Fruit fly (Drosophila melanogaster) whole organism, embryonic: ENCODE data around the gene CG15818.

ENCODE experiments used
- Atf-2 ChIP-seq: fragments of 200-800 bp; sonication (Bioruptor generic); optimal IDR thresholded peaks from 2 replicates; lab custom pipeline; 2016; ENCODE audit warnings: missing biosample characterization, missing genetic modification characterization
- Atf6 ChIP-seq: fragments of 200-800 bp; sonication (Bioruptor generic); IDR thresholded peaks from 2 replicates; pipeline ENCODE4 v1.3.6; 2022; ENCODE audit warnings: missing biosample characterization, missing genetic modification characterization
- Awh ChIP-seq: fragments of 200-800 bp; sonication (Bioruptor generic); IDR thresholded peaks from 2 replicates; pipeline ENCODE4, ENCODE4 v1.3.6; 2022; ENCODE audit warnings: missing biosample characterization, missing genetic modification characterization
- B-H1 ChIP-seq: fragments of 200-800 bp; sonication (Bioruptor generic); IDR thresholded peaks from 3 replicates; pipeline ENCODE4 v1.3.6; 2022; ENCODE audit warnings: missing biosample characterization, missing genetic modification characterization
- BEAF-32 ChIP-seq: fragments of 200-800 bp; sonication (Bioruptor generic); optimal IDR thresholded peaks from 3 replicates; lab custom pipeline; 2017; ENCODE audit warnings: missing biosample characterization, missing genetic modification characterization, mild to moderate bottlenecking, moderate library complexity, missing genetic modification reagents
- CG10543 ChIP-seq: fragments of 200-800 bp; sonication (Bioruptor generic); optimal IDR thresholded peaks from 3 replicates; lab custom pipeline; 2017; ENCODE audit warnings: missing biosample characterization, mild to moderate bottlenecking, missing genetic modification characterization, moderate library complexity
- CG11695 ChIP-seq: fragments of 200-800 bp; sonication (Bioruptor generic); IDR thresholded peaks from 3 replicates; pipeline ENCODE4 v1.3.6; 2022; ENCODE audit warnings: missing biosample characterization, missing genetic modification characterization
- CG12104 ChIP-seq: fragments of 200-800 bp; sonication (Bioruptor generic); optimal IDR thresholded peaks from 3 replicates; lab custom pipeline; 2016; ENCODE audit warnings: missing biosample characterization, missing genetic modification characterization
- CG14050 ChIP-seq: fragments of 200-800 bp; sonication (Bioruptor generic); IDR thresholded peaks from 3 replicates; pipeline ENCODE4 v1.3.6; 2022; ENCODE audit warnings: missing biosample characterization, missing genetic modification characterization
- CG14441 ChIP-seq: fragments of 200-800 bp; sonication (Bioruptor generic); IDR thresholded peaks from 2 replicates; pipeline ENCODE4 v1.3.6; 2022; ENCODE audit warnings: missing biosample characterization, missing genetic modification characterization
- CG15073 ChIP-seq: fragments of 200-800 bp; sonication (Bioruptor generic); optimal IDR thresholded peaks from 2 replicates; lab custom pipeline; 2016; ENCODE audit warnings: missing biosample characterization, missing genetic modification characterization
- CG1602 ChIP-seq: fragments of 200-800 bp; sonication (Bioruptor generic); optimal IDR thresholded peaks from 3 replicates; lab custom pipeline; 2016; ENCODE audit warnings: missing biosample characterization, missing genetic modification characterization
- CG16863 ChIP-seq: fragments of 200-800 bp; sonication (Bioruptor generic); optimal IDR thresholded peaks from 3 replicates; lab custom pipeline; 2016; ENCODE audit warnings: missing biosample characterization, missing genetic modification characterization
- CG17359 ChIP-seq: fragments of 200-800 bp; sonication (Bioruptor generic); optimal IDR thresholded peaks from 3 replicates; lab custom pipeline; 2018; ENCODE audit warnings: missing biosample characterization, mild to moderate bottlenecking, missing genetic modification characterization, moderate library complexity
- CG17912 ChIP-seq: fragments of 200-800 bp; sonication (Bioruptor generic); optimal IDR thresholded peaks from 2 replicates; lab custom pipeline; 2018; ENCODE audit warnings: missing biosample characterization, mild to moderate bottlenecking, missing genetic modification characterization
- CG32772 ChIP-seq: fragments of 200-800 bp; sonication (Bioruptor generic); IDR thresholded peaks from 2 replicates; pipeline ENCODE4 v1.3.6; 2022; ENCODE audit warnings: missing biosample characterization, missing genetic modification characterization
- CG4617 ChIP-seq: fragments of 200-800 bp; sonication (Bioruptor generic); optimal IDR thresholded peaks from 3 replicates; lab custom pipeline; 2016; ENCODE audit warnings: missing biosample characterization, missing genetic modification characterization, borderline replicate concordance
- CG4820 ChIP-seq: fragments of 200-800 bp; sonication (Bioruptor generic); optimal IDR thresholded peaks from 3 replicates; lab custom pipeline; 2016; ENCODE audit warnings: missing biosample characterization, missing genetic modification characterization
- CG6854 ChIP-seq: fragments of 200-800 bp; sonication (Bioruptor generic); optimal IDR thresholded peaks from 3 replicates; lab custom pipeline; 2017; ENCODE audit warnings: missing biosample characterization, mild to moderate bottlenecking, missing genetic modification characterization
- CG7987 ChIP-seq: fragments of 200-800 bp; sonication (Bioruptor generic); optimal IDR thresholded peaks from 2 replicates; lab custom pipeline; 2018; ENCODE audit warnings: missing biosample characterization, mild to moderate bottlenecking, missing genetic modification characterization, moderate library complexity
- Elba2 ChIP-seq: fragments of 200-800 bp; sonication (Bioruptor generic); optimal IDR thresholded peaks from 3 replicates; lab custom pipeline; 2016; ENCODE audit warnings: missing biosample characterization, missing genetic modification characterization
- Hey ChIP-seq: fragments of 200-800 bp; sonication (Bioruptor generic); optimal IDR thresholded peaks from 3 replicates; lab custom pipeline; 2018; ENCODE audit warnings: missing biosample characterization, mild to moderate bottlenecking, missing genetic modification characterization
- Hr51 ChIP-seq, 2 experiments: fragments of 200-800 bp; sonication (Bioruptor generic); optimal IDR thresholded peaks; 2 replicates in 1 of 2; 3 replicates in 1 of 2; lab custom pipeline; 2016 to 2018; ENCODE audit warnings: missing biosample characterization in 2 of 2, missing genetic modification characterization in 2 of 2, mild to moderate bottlenecking in 1 of 2, moderate library complexity in 1 of 2
- Sox100B ChIP-seq: fragments of 200-800 bp; sonication (Bioruptor generic); optimal IDR thresholded peaks from 3 replicates; lab custom pipeline; 2018; ENCODE audit warnings: missing biosample characterization, mild to moderate bottlenecking, missing genetic modification characterization
- bab2 ChIP-seq: fragments of 200-800 bp; sonication (Bioruptor generic); optimal IDR thresholded peaks from 2 replicates; lab custom pipeline; 2016; ENCODE audit warnings: missing biosample characterization, missing genetic modification characterization
- cato ChIP-seq: fragments of 200-800 bp; sonication (Bioruptor generic); optimal IDR thresholded peaks from 2 replicates; lab custom pipeline; 2016; ENCODE audit warnings: missing biosample characterization, missing genetic modification characterization, borderline replicate concordance
- crol ChIP-seq: fragments of 200-800 bp; sonication (Bioruptor generic); IDR thresholded peaks from 2 replicates; pipeline ENCODE4 v1.3.6; 2022; ENCODE audit warnings: missing biosample characterization, missing genetic modification characterization
- dmrt11E ChIP-seq: fragments of 200-800 bp; sonication (Bioruptor generic); optimal IDR thresholded peaks from 3 replicates; lab custom pipeline; 2018; ENCODE audit warnings: missing biosample characterization, mild to moderate bottlenecking, missing genetic modification characterization, moderate library complexity
- dpn ChIP-seq, 2 experiments: fragments of 200-800 bp; sonication (Bioruptor generic); optimal IDR thresholded peaks; 3 replicates each; lab custom pipeline; 2016; ENCODE audit warnings: missing biosample characterization in 2 of 2, missing genetic modification characterization in 2 of 2
- dysf ChIP-seq: fragments of 200-800 bp; sonication (Bioruptor generic); IDR thresholded peaks from 3 replicates; pipeline ENCODE4 v1.3.6; 2022; ENCODE audit warnings: missing biosample characterization, missing genetic modification characterization
- ems ChIP-seq: fragments of 200-800 bp; sonication (Bioruptor generic); optimal IDR thresholded peaks from 3 replicates; lab custom pipeline; 2016; ENCODE audit warnings: missing biosample characterization, missing genetic modification characterization
- en ChIP-seq: fragments of 200-800 bp; sonication (Bioruptor generic); optimal IDR thresholded peaks from 2 replicates; lab custom pipeline; 2016; ENCODE audit warnings: missing biosample characterization, missing genetic modification characterization
- ewg ChIP-seq: fragments of 200-800 bp; sonication (Bioruptor generic); optimal IDR thresholded peaks from 3 replicates; lab custom pipeline; 2017; ENCODE audit warnings: mild to moderate bottlenecking, missing biosample characterization, missing genetic modification reagents, missing genetic modification characterization
- lmd ChIP-seq: fragments of 200-800 bp; sonication (Bioruptor generic); IDR thresholded peaks from 2 replicates; pipeline ENCODE4 v1.3.6; 2022; ENCODE audit warnings: missing biosample characterization, missing genetic modification characterization
- lov ChIP-seq, 2 experiments: fragments of 200-800 bp in 1 of 2; fragments of >200 bp in 1 of 2; sonication (Bioruptor generic) in 1 of 2; IDR thresholded peaks in 1 of 2; optimal IDR thresholded peaks in 1 of 2; 2 replicates in 1 of 2; 3 replicates in 1 of 2; pipeline versions ENCODE4 v1.3.6 to Lab custom; 2017 to 2022; ENCODE audit warnings: missing biosample characterization in 1 of 2, missing genetic modification characterization in 1 of 2
- mld ChIP-seq: fragments of 200-800 bp; sonication (Bioruptor generic); IDR thresholded peaks from 3 replicates; pipeline ENCODE4 v1.3.6; 2022; ENCODE audit warnings: missing biosample characterization, missing genetic modification characterization; ENCODE audit not compliant: partially characterized antibody
- nerfin-1 ChIP-seq: fragments of 200-800 bp; sonication (Bioruptor generic); optimal IDR thresholded peaks from 3 replicates; lab custom pipeline; 2019; ENCODE audit warnings: missing biosample characterization, mild to moderate bottlenecking, missing genetic modification characterization, moderate library complexity
- phol ChIP-seq: fragments of 200-800 bp; sonication (Bioruptor generic); optimal IDR thresholded peaks from 3 replicates; lab custom pipeline; 2018; ENCODE audit warnings: missing biosample characterization, mild to moderate bottlenecking, missing genetic modification characterization, moderate library complexity
- sqz ChIP-seq: fragments of 200-800 bp; sonication (Bioruptor generic); optimal IDR thresholded peaks from 3 replicates; lab custom pipeline; 2018; ENCODE audit warnings: missing biosample characterization, mild to moderate bottlenecking, missing genetic modification characterization
- ssp ChIP-seq: fragments of 200-800 bp; sonication (Bioruptor generic); IDR thresholded peaks from 2 replicates; pipeline ENCODE4 v1.3.6; 2022; ENCODE audit warnings: missing biosample characterization, missing genetic modification characterization
- tup ChIP-seq: fragments of 200-800 bp; sonication (Bioruptor generic); optimal IDR thresholded peaks from 2 replicates; lab custom pipeline; 2016; ENCODE audit warnings: missing biosample characterization, mild to moderate bottlenecking, missing genetic modification characterization, moderate library complexity
- unc-4 ChIP-seq: fragments of 200-800 bp; sonication (Bioruptor generic); IDR thresholded peaks from 2 replicates; pipeline ENCODE4 v1.3.6; 2022; ENCODE audit warnings: missing biosample characterization, missing genetic modification characterization; ENCODE audit not compliant: partially characterized antibody

CG15818 gene

DNA sequence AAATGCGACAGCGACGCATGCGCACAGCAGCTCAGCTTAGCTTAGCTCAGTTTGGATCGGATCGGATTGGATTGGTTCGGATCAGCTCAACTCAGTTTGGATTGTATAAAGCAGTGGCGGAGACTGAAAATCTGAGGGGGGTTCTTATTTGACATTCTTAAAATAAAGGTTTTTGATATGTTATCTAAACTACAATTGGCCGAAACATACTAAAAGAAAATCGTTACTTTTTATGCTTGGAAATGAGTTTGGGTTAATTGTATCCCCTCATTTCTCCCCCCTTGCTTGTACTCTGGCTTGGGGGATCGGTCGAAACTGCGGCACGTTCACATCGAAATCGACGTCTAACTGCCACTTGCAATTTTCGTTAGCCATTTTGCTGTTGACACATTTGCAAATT lies 34.6 kb upstream of the CG15818 start (continued):
- TF ChIP-seq CG17359 (tag; lab: Kevin White, UChicago) (no peak), dmrt11E (tag; lab: Kevin White, UChicago) (no peak), CG16863 (peak; percentile 5), CG4617 (GFP tag; lab: Kevin White, UChicago) (no peak), tup (GFP tag; lab: Kevin White, UChicago) (no peak), CG32772 (peak; percentile 24; the same call in 1 of the 2 replicates), ems (GFP tag; lab: Kevin White, UChicago) (no peak), Sox100B (GFP tag; lab: Kevin White, UChicago) (peak; percentile 18), CG17912 (GFP tag; lab: Kevin White, UChicago) (no peak), mld (GFP tag; lab: Robert Waterston, UW) (no peak), CG14050 (GFP tag; lab: Robert Waterston, UW) (no peak), CG12104 (GFP tag; lab: Kevin White, UChicago) (no peak), CG1602 (GFP tag; lab: Kevin White, UChicago) (no peak), nerfin-1 (tag; lab: Kevin White, UChicago) (no peak), BEAF-32 (GFP tag; lab: Kevin White, UChicago) (no peak), ewg (GFP tag; lab: Kevin White, UChicago) (peak; percentile 6), CG7987 (no peak), CG4820 (no peak), Hey (tag; lab: Kevin White, UChicago) (no peak), en (peak; percentile 24), lov (optimal IDR thresholded peaks at IDR 0.05; lab: Kevin White, UChicago) (no peak), lov (GFP tag; IDR thresholded peaks at IDR 0.05; lab: Robert Waterston, UW) (0 out of 3 replicates have a peak, but pooled peaks have one; percentile 58), sqz (GFP tag; lab: Kevin White, UChicago) (no peak), Elba2 (GFP tag; lab: Kevin White, UChicago) (no peak), CG14441 (GFP tag; lab: Robert Waterston, UW) (peak; percentile 55), Atf-2 (GFP tag; lab: Kevin White, UChicago) (no peak), ssp (GFP tag; lab: Robert Waterston, UW) (0 out of 2 replicates have a peak, but pooled peaks have one; percentile 16), bab2 (GFP tag; lab: Kevin White, UChicago) (peak; percentile 4), dpn (GFP tag; optimal IDR thresholded peaks at IDR 0.05; lab: Kevin White, UChicago) (no peak), Atf6 (GFP tag; lab: Robert Waterston, UW) (no peak), unc-4 (no peak), lmd (GFP tag; lab: Robert Waterston, UW) (peak; percentile 49), Hr51 (GFP tag; optimal IDR thresholded peaks at IDR 0.05; lab: Kevin White, UChicago) (no peak), B-H1 (GFP tag; lab: Robert Waterston, UW) (peak; percentile 27; the same call in 1 of the 3 replicates), CG10543 (GFP tag; lab: Kevin White, UChicago) (no peak), Awh (GFP tag; lab: Robert Waterston, UW) (peak; percentile 43; the same call in 1 of the 2 replicates), CG15073 (no peak), phol (peak; percentile 37), CG11695 (GFP tag; lab: Robert Waterston, UW) (no peak), CG6854 (GFP tag; lab: Kevin White, UChicago) (no peak), crol (no peak), dysf (peak; percentile 55; the same call in 2 of the 3 replicates), cato (GFP tag; lab: Kevin White, UChicago) (peak; percentile 14)
